Worm (Caenorhabditis elegans): Measurements from ENCODE around the gene D2045.5.

- TF ChIP-seq Y22D7AL.16 (tag; optimal IDR thresholded peaks at IDR 0.05) (no peak), F13H6.1 (tag; optimal IDR thresholded peaks at IDR 0.05) (no peak), npax-4 (tag; optimal IDR thresholded peaks at IDR 0.05) (no peak), unc-86 (tag; optimal IDR thresholded peaks at IDR 0.05) (no peak), pqm-1 (tag; optimal IDR thresholded peaks at IDR 0.05) (no peak), unc-55 (GFP tag; optimal IDR thresholded peaks at IDR 0.05) (no peak), tbx-2 (tag; optimal IDR thresholded peaks at IDR 0.05) (no peak), dmd-4 (tag; optimal IDR thresholded peaks at IDR 0.05; ENCODE audit: borderline replicate concordance) (no peak), ceh-31 (tag; optimal IDR thresholded peaks at IDR 0.05) (no peak), nhr-11 (tag; optimal IDR thresholded peaks at IDR 0.05) (no peak)
Measured at ce11 chrIII:10486455-10486854, 17.0 kb upstream of the D2045.5 start.

Measured in whole organism, late embryonic.